Fruit fly (Drosophila melanogaster) whole organism: ENCODE data around the gene wda.

Experiments used
- Dll ChIP-seq: fragments of >200 bp; optimal IDR thresholded peaks from 2 replicates; lab custom pipeline; 2017
- pan ChIP-seq: fragments of >200 bp; optimal IDR thresholded peaks from 2 replicates; lab custom pipeline; 2017
- psq ChIP-seq: fragments of >200 bp; optimal IDR thresholded peaks from 2 replicates; lab custom pipeline; 2017

DNA sequence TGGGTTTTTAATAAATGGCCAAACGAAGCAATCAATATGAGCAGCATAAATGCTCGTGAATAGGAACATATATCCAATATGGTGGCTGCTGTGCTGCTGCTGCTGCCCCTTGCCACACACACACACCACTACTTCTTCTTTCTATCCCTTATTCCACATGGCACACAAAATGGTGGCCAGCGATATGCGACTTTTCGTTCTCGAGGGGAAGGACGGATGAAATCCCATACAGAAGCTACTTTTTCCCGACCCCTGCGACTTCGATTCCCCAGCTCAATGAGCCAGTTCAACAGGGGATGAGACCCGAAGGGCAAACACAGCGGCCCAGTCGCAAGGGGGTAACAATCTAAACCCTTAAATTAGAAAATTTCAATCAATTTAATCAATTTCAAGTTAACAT is 50.6 kb downstream of the wda start:
- TF ChIP-seq pan (lab: Kevin White, UChicago) = no peak
- no peak for TF ChIP-seq psq (lab: Kevin White, UChicago)
- no peak for TF ChIP-seq Dll (lab: Kevin White, UChicago)
